Fruit fly (Drosophila melanogaster): ENCODE measurements around the gene meigo.

- TF ChIP-seq CG8478 (optimal IDR thresholded peaks at IDR 0.05) (no peak), pan (optimal IDR thresholded peaks at IDR 0.05) (no peak), usp (GFP tag; optimal IDR thresholded peaks at IDR 0.05) (no peak), EcR (GFP tag; optimal IDR thresholded peaks at IDR 0.05) (no peak)
Measured at dm6 chr3R:21188540-21189276, 50.6 kb downstream of the meigo start.
